Worm (Caenorhabditis elegans): Measurements from ENCODE around the gene C14C6.5.

C14C6.5 gene

DNA sequence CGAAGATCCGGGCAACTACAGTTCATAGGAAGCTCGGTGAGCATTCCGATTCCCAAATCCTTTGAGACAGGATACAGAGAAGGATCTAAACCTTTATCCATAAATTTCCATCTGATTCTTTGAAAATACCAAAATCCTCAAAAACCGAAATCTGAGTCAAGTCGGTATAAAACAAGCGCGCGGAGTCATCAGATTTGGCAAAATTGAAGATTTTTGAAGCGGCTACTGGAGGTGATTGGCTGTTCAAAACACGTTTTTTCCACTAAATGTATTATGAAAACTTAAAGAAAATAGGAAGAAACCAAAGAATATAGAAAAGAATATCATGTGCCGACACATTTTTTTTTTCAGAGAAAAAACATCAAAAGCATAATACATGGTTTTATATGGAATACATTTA lies 38.2 kb downstream of the C14C6.5 start, which contains the start of gene C14C6.13:
Gene C14C6.13, minus strand, starts transcription at position 101 of the 400 bp plus-strand sequence.
- TF ChIP-seq nhr-77 (tag; optimal IDR thresholded peaks at IDR 0.05) (no peak), sem-4 (tag; optimal IDR thresholded peaks at IDR 0.05) (no peak), fos-1 (tag; optimal IDR thresholded peaks at IDR 0.05) (no peak), F13H6.1 (tag; optimal IDR thresholded peaks at IDR 0.05) (no peak), lin-39 (tag; optimal IDR thresholded peaks at IDR 0.05) (no peak), ceh-82 (tag; optimal IDR thresholded peaks at IDR 0.05) (no peak), nhr-129 (tag; optimal IDR thresholded peaks at IDR 0.05) (no peak), lin-13 (GFP tag; optimal IDR thresholded peaks at IDR 0.05) (no peak), lin-11 (tag; optimal IDR thresholded peaks at IDR 0.05) (no peak), ztf-4 (tag; optimal IDR thresholded peaks at IDR 0.05) (no peak), elt-1 (tag; optimal IDR thresholded peaks at IDR 0.05) (no peak), nhr-10 (tag; optimal IDR thresholded peaks at IDR 0.05) (no peak), unc-39 (tag; optimal IDR thresholded peaks at IDR 0.05) (no peak), nhr-11 (tag; optimal IDR thresholded peaks at IDR 0.05) (no peak), nhr-12 (tag; optimal IDR thresholded peaks at IDR 0.05) (no peak), crh-2 (tag; optimal IDR thresholded peaks at IDR 0.05) (no peak), Y55F3AM.14 (GFP tag; optimal IDR thresholded peaks at IDR 0.05) (no peak), mdl-1 (tag; optimal IDR thresholded peaks at IDR 0.05) (no peak), nhr-6 (tag; optimal IDR thresholded peaks at IDR 0.05) (no peak), nhr-21 (tag; optimal IDR thresholded peaks at IDR 0.05) (no peak)

DNA sequence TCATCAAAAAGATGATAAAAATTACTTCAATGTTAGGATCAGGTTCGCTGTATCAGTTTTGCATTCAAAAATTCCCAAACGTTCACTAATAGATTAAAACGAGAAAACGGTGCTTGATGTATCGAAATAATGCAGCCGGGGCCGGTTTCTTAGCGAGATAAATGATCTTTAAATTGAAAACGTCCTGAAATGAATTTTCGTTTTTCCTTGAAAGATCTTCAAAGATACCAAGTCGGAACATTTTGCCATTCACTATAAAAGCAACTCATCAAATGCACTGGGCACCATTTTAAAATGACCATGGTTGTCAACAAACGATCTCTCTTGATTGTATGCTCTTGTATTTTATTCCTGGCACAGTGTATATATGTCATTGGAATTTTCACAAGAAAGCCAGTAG lies 39.6 kb downstream of the C14C6.5 start, which contains the start of gene K06H6.5:
Gene K06H6.5, plus strand, starts transcription at position 301 of the 400 bp plus-strand sequence.
- no peak for TF ChIP-seq sem-4 (tag; optimal IDR thresholded peaks at IDR 0.05)
- TF ChIP-seq ama-1 (optimal IDR thresholded peaks at IDR 0.05), result no peak
- TF ChIP-seq sma-9 (GFP tag; optimal IDR thresholded peaks at IDR 0.05), result no peak
- no peak for TF ChIP-seq sma-9 (tag; optimal IDR thresholded peaks at IDR 0.05)
- no peak for TF ChIP-seq elt-1 (tag; optimal IDR thresholded peaks at IDR 0.05)
- no peak for TF ChIP-seq unc-55 (GFP tag; optimal IDR thresholded peaks at IDR 0.05)
- no peak for TF ChIP-seq mbf-1 (tag; optimal IDR thresholded peaks at IDR 0.05)
- TF ChIP-seq C34F6.9 (tag; optimal IDR thresholded peaks at IDR 0.05), result no peak
- no peak for TF ChIP-seq nhr-11 (tag; optimal IDR thresholded peaks at IDR 0.05)

DNA sequence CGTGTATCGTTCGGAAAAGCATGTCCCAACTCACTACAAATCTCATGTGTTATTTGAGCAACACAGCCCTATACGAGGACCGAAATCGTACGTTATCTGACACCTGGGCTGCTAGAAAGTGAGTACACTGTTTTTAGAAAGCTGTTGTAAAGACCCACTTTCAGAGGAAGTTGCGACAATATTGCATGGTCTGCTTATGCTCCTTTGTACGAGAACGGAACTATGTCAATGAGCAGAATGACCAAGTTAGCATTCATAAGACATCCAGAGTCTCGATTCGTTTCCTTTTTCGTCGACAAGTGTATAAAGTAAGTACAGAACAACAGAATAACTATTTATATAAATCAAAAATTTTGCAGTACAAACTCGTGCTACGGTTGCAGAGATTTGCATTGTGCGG lies 40.5 kb downstream of the C14C6.5 start:
- TF ChIP-seq alr-1 (tag; optimal IDR thresholded peaks at IDR 0.05) (no peak), nhr-129 (tag; optimal IDR thresholded peaks at IDR 0.05) (no peak), dmd-4 (tag; optimal IDR thresholded peaks at IDR 0.05) (no peak), mab-5 (tag; optimal IDR thresholded peaks at IDR 0.05) (no peak), ZK546.5 (tag; optimal IDR thresholded peaks at IDR 0.05) (no peak), snpc-4 (tag; optimal IDR thresholded peaks at IDR 0.05) (no peak), elt-3 (tag; optimal IDR thresholded peaks at IDR 0.05) (no peak), fos-1 (tag; optimal IDR thresholded peaks at IDR 0.05) (no peak), aly-2 (tag; optimal IDR thresholded peaks at IDR 0.05) (no peak), egl-27 (tag; optimal IDR thresholded peaks at IDR 0.05) (no peak), zag-1 (tag; optimal IDR thresholded peaks at IDR 0.05) (no peak), blmp-1 (tag; optimal IDR thresholded peaks at IDR 0.05; ENCODE audit: insufficient read depth) (no peak), sma-3 (GFP tag; optimal IDR thresholded peaks at IDR 0.05) (no peak), mdl-1 (tag; optimal IDR thresholded peaks at IDR 0.05) (no peak), nhr-77 (tag; optimal IDR thresholded peaks at IDR 0.05) (no peak)

DNA sequence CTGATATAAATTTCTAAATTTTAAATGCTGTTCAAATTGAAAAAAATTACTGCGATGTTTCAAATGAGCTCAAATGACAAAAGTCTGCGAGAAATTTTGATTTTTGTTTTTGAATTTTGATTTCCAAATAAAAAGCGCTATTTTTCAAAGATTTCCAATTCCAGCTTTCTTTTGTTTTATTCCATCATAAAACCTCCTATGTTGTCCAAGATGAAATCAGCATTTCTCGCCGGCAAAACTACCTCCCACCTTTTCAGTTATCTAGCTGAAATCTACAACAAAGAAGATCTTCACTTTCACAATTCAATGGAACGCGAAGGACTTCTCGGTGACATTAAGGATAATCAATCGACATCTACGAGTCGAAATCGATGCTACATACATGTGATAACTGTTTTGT lies 42.5 kb downstream of the C14C6.5 start, which contains the start of gene K06H6.4:
Gene K06H6.4, plus strand, starts transcription at position 301 of the 400 bp plus-strand sequence.
- no peak for TF ChIP-seq nhr-12 (tag; optimal IDR thresholded peaks at IDR 0.05)
- no peak for TF ChIP-seq ama-1 (optimal IDR thresholded peaks at IDR 0.05)
- no peak for TF ChIP-seq nhr-129 (tag; optimal IDR thresholded peaks at IDR 0.05)
- TF ChIP-seq zag-1 (tag; optimal IDR thresholded peaks at IDR 0.05), result no peak
- TF ChIP-seq nhr-10 (tag; optimal IDR thresholded peaks at IDR 0.05), result no peak

DNA sequence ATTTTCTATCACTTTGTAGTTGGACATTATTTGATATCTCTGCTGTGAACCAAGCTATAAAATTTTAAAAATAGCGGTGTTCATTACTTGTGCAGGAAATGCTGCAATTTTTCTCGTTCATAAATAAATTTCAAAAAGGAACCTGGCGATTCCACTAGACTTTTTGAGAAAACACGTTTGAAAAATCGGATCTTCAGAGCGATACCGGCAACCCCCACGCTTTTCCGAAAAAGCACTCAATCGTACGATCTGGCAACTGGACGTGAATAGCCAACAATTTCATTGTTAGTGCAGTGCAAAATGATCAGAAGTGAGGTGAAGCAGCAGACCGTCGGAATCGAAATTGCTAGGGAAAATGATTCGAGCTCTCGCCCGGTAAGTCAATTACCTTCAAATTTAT lies 45.2 kb downstream of the C14C6.5 start, which contains the start of gene nstp-7:
Gene nstp-7, plus strand, starts transcription at position 301 of the 400 bp plus-strand sequence.
- TF ChIP-seq snpc-4 (tag; optimal IDR thresholded peaks at IDR 0.05) (no peak), ZK546.5 (tag; optimal IDR thresholded peaks at IDR 0.05) (no peak), nhr-23 (tag; optimal IDR thresholded peaks at IDR 0.05) (no peak), nhr-10 (tag; optimal IDR thresholded peaks at IDR 0.05) (no peak), lsy-2 (tag; optimal IDR thresholded peaks at IDR 0.05) (no peak), nhr-129 (tag; optimal IDR thresholded peaks at IDR 0.05) (no peak), C34F6.9 (tag; optimal IDR thresholded peaks at IDR 0.05) (no peak), sma-3 (GFP tag; optimal IDR thresholded peaks at IDR 0.05) (no peak), ceh-16 (tag; optimal IDR thresholded peaks at IDR 0.05) (no peak), R02D3.7 (tag; optimal IDR thresholded peaks at IDR 0.05) (no peak), nhr-25 (tag; optimal IDR thresholded peaks at IDR 0.05) (no peak), mab-5 (tag; optimal IDR thresholded peaks at IDR 0.05) (no peak)

All from whole organism, L2 larva.